Fruit fly (Drosophila melanogaster): ENCODE results near the gene tut.

Gene tut

DNA sequence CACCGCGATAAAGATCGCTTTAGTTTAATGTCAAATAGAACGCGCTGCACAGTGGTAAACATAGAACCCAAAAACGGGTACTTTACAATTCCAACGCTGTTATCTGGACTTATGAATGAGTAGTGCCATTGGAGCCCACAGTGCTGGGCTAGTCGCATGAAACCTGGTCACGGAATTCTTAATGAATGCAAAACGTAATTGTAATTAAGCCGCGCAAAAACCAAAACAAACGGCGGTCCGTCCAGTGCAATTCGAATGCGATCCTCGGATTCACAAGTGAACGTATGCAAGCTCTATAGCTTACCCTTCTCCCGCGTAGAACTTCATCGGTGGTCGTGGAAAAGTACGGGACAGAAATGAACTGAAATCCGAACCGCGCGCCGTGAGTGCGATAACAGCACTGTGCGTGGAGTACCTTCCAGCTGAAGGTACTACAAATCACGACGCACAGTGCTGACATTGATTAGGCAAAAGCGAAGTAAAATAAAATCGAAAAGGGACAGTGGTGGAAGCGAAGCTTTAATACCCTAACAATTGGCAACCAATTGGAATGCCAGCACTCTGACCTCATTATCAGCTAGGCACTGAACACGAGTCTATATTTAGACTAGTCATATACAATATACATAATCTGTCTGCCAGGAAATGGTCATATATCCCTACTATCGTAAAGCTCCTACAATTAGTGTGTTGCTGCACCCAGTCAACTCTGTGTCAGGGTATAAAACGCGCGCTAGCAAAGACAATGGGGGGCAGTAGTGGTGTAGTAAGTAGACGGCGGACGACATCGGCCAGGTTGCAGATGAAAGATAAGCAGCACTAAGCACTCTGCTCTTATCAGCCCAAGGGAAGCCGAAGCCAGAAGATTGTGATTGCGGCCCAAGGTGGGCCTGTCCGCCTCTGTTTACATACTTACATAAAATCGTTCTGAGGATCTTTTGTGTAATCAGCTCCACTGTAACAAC is 25.0 kb downstream of the tut start (continued):
- TF ChIP-seq bab2 (GFP tag; optimal IDR thresholded peaks at IDR 0.05) (peak; percentile 37), CG2116 (GFP tag; optimal IDR thresholded peaks at IDR 0.05) (no peak), luna (GFP tag; optimal IDR thresholded peaks at IDR 0.05) (peak; percentile 1), zfh1 (GFP tag; IDR thresholded peaks at IDR 0.05) (peak; percentile 4; the same call in 1 of the 3 replicates), CG11398 (GFP tag; optimal IDR thresholded peaks at IDR 0.05) (peak; percentile 46), CG11504 (tag; optimal IDR thresholded peaks at IDR 0.05) (peak; percentile 57), vnd (GFP tag; IDR thresholded peaks at IDR 0.05; ENCODE audit: partially characterized antibody) (no peak), H2.0 (GFP tag; IDR thresholded peaks at IDR 0.05) (no peak), abd-A (tag; optimal IDR thresholded peaks at IDR 0.05) (no peak), repo (GFP tag; optimal IDR thresholded peaks at IDR 0.05) (no peak), zfh2 (GFP tag; optimal IDR thresholded peaks at IDR 0.05) (peak; percentile 46), CG4730 (GFP tag; IDR thresholded peaks at IDR 0.05) (peak; percentile 42; the same call in 1 of the 2 replicates), pita (GFP tag; optimal IDR thresholded peaks at IDR 0.05) (no peak), CG11696 (GFP tag; IDR thresholded peaks at IDR 0.05) (0 out of 2 replicates have a peak, but pooled peaks have one; percentile 8), kni (GFP tag; optimal IDR thresholded peaks at IDR 0.05) (no peak), amos (GFP tag; IDR thresholded peaks at IDR 0.05; ENCODE audit: partially characterized antibody) (no peak), CG11085 (GFP tag; IDR thresholded peaks at IDR 0.05) (no peak), ken (GFP tag; IDR thresholded peaks at IDR 0.05) (no peak), ro (GFP tag; IDR thresholded peaks at IDR 0.05) (no peak), CG9727 (GFP tag; optimal IDR thresholded peaks at IDR 0.05) (peak; percentile 27), Spps (tag; optimal IDR thresholded peaks at IDR 0.05) (no peak), CG6854 (GFP tag; optimal IDR thresholded peaks at IDR 0.05) (peak; percentile 38), CG4820 (GFP tag; optimal IDR thresholded peaks at IDR 0.05) (peak; percentile 33), bcd (GFP tag; optimal IDR thresholded peaks at IDR 0.05) (peak; percentile 34), CG6689 (GFP tag; IDR thresholded peaks at IDR 0.05) (peak; percentile 46), sim (GFP tag; IDR thresholded peaks at IDR 0.05) (no peak), Ssrp (tag; optimal IDR thresholded peaks at IDR 0.05) (peak; percentile 26), dmrt11E (tag; optimal IDR thresholded peaks at IDR 0.05) (no peak), Sin3A (optimal IDR thresholded peaks at IDR 0.05) (no peak), Dp (GFP tag; optimal IDR thresholded peaks at IDR 0.05) (no peak), Dfd (GFP tag; optimal IDR thresholded peaks at IDR 0.05) (no peak), tup (GFP tag; optimal IDR thresholded peaks at IDR 0.05) (peak; percentile 30), CG7963 (GFP tag; IDR thresholded peaks at IDR 0.05; ENCODE audit: partially characterized antibody) (no peak), tx (GFP tag; optimal IDR thresholded peaks at IDR 0.05) (peak; percentile 13), CG2199 (GFP tag; IDR thresholded peaks at IDR 0.05) (no peak), bowl (GFP tag; IDR thresholded peaks at IDR 0.05) (no peak), CoRest (tag; optimal IDR thresholded peaks at IDR 0.05) (peak; percentile 59), CG13624 (GFP tag; optimal IDR thresholded peaks at IDR 0.05) (peak; percentile 12), CG18619 (GFP tag; optimal IDR thresholded peaks at IDR 0.05) (no peak), CG8290 (GFP tag; optimal IDR thresholded peaks at IDR 0.05) (no peak), CG8290 (tag; optimal IDR thresholded peaks at IDR 0.05) (peak in 1 of 2 experiments; percentile 61), CG11247 (GFP tag; IDR thresholded peaks at IDR 0.05) (no peak), Scr (GFP tag; IDR thresholded peaks at IDR 0.05; ENCODE audit: partially characterized antibody) (0 out of 2 replicates have a peak, but pooled peaks have one; percentile 13), CG17361 (GFP tag; IDR thresholded peaks at IDR 0.05) (0 out of 3 replicates have a peak, but pooled peaks have one; percentile 45), CG5245 (GFP tag; optimal IDR thresholded peaks at IDR 0.05) (no peak), CG30403 (GFP tag; optimal IDR thresholded peaks at IDR 0.05) (peak; percentile 58), CG6654 (GFP tag; optimal IDR thresholded peaks at IDR 0.05) (peak; percentile 2), CG17568 (GFP tag; optimal IDR thresholded peaks at IDR 0.05) (no peak), Fer1 (GFP tag; optimal IDR thresholded peaks at IDR 0.05) (peak; percentile 53)

All from whole organism, embryonic.